Worm (Caenorhabditis elegans) whole organism, midembryonic: ENCODE data around the gene srx-20.

ENCODE experiments used
- cog-1 ChIP-seq: sonication (generic microtip); optimal IDR thresholded peaks from 2 replicates; lab custom pipeline; 2016; ENCODE audit warnings: missing genetic modification characterization, missing compliant biosample characterization
- flt-1 ChIP-seq: fragments of 200-800 bp; sonication (Bioruptor generic); IDR thresholded peaks from 2 replicates; pipeline ENCODE4 v1.3.6; 2022; ENCODE audit warnings: missing genetic modification characterization, missing compliant biosample characterization
- klf-2 ChIP-seq: fragments of 200-800 bp; sonication (Bioruptor generic); conservative IDR thresholded peaks from 2 replicates; pipeline ENCODE4 v1.3.6; 2022; ENCODE audit warnings: missing genetic modification reagents, missing genetic modification characterization, missing compliant biosample characterization
- med-1 ChIP-seq: sonication (generic microtip); optimal IDR thresholded peaks from 2 replicates; lab custom pipeline; 2017; ENCODE audit warnings: missing genetic modification characterization, mild to moderate bottlenecking, missing compliant biosample characterization, antibody characterized with exemption, missing genetic modification reagents; ENCODE audit not compliant: insufficient read depth
- ztf-29 ChIP-seq: fragments of 200-800 bp; sonication (Bioruptor generic); IDR thresholded peaks from 2 replicates; pipeline ENCODE4 v1.3.6; 2022; ENCODE audit warnings: missing genetic modification reagents, missing genetic modification characterization, missing compliant biosample characterization

- TF ChIP-seq med-1 (GFP tag; lab: Kevin White, UChicago) (no peak), flt-1 (GFP tag; lab: Robert Waterston, UW) (no peak), klf-2 (GFP tag; lab: Robert Waterston, UW) (no peak), ztf-29 (no peak), cog-1 (tag; lab: Kevin White, UChicago) (no peak)
Measured at ce11 chrIV:6907487-6907886, 39.6 kb downstream of the srx-20 start.
